Fruit fly (Drosophila melanogaster): Measurements from ENCODE around the gene Efa6.

Efa6 gene

dm6 chr3R:22587419-22587963, at the start of gene Efa6 (continued):
- TF ChIP-seq ac (GFP tag; optimal IDR thresholded peaks at IDR 0.05), result no peak
- peak; percentile 23 for TF ChIP-seq CG7928 (GFP tag; optimal IDR thresholded peaks at IDR 0.05)
- TF ChIP-seq CG9609 (GFP tag; optimal IDR thresholded peaks at IDR 0.05), result peak; percentile 52
- TF ChIP-seq lab (GFP tag; optimal IDR thresholded peaks at IDR 0.05), result peak; percentile 58
- TF ChIP-seq NFAT (GFP tag; IDR thresholded peaks at IDR 0.05), result no peak
- TF ChIP-seq Dad (GFP tag; optimal IDR thresholded peaks at IDR 0.05), result peak; percentile 14
- TF ChIP-seq CG4328 (GFP tag; optimal IDR thresholded peaks at IDR 0.05), result no peak
- peak; percentile 21 for TF ChIP-seq CG7556 (GFP tag; optimal IDR thresholded peaks at IDR 0.05)
- no peak for TF ChIP-seq CG1529 (GFP tag; optimal IDR thresholded peaks at IDR 0.05)
- no peak for TF ChIP-seq CG2889 (GFP tag; IDR thresholded peaks at IDR 0.05)
- TF ChIP-seq CG8089 (GFP tag; optimal IDR thresholded peaks at IDR 0.05), result no peak
- TF ChIP-seq slbo (GFP tag; IDR thresholded peaks at IDR 0.05), result peak; percentile 53
- TF ChIP-seq fd3F (GFP tag; optimal IDR thresholded peaks at IDR 0.05), result peak; percentile 30
- peak in 1 of 2 experiments; percentile 14 for TF ChIP-seq chif (GFP tag; optimal IDR thresholded peaks at IDR 0.05)
- TF ChIP-seq CG17568 (GFP tag; optimal IDR thresholded peaks at IDR 0.05), result no peak
- no peak for TF ChIP-seq Optix (GFP tag; IDR thresholded peaks at IDR 0.05)
- peak; percentile 65 for TF ChIP-seq CG34376 (GFP tag; optimal IDR thresholded peaks at IDR 0.05)
- peak; percentile 34 for TF ChIP-seq CG13123 (GFP tag; optimal IDR thresholded peaks at IDR 0.05)
- peak; percentile 54 for TF ChIP-seq tin (GFP tag; optimal IDR thresholded peaks at IDR 0.05)
- TF ChIP-seq CTCF (GFP tag; optimal IDR thresholded peaks at IDR 0.05), result peak; percentile 22
- TF ChIP-seq az2 (GFP tag; optimal IDR thresholded peaks at IDR 0.05), result peak; percentile 26
- TF ChIP-seq org-1 (GFP tag; optimal IDR thresholded peaks at IDR 0.05), result no peak
- no peak for TF ChIP-seq Hr78 (GFP tag; optimal IDR thresholded peaks at IDR 0.05)
- no peak for TF ChIP-seq CG11696 (GFP tag; IDR thresholded peaks at IDR 0.05)
- TF ChIP-seq crc (GFP tag; optimal IDR thresholded peaks at IDR 0.05), result no peak
- TF ChIP-seq CG12219 (GFP tag; optimal IDR thresholded peaks at IDR 0.05), result no peak
- peak; percentile 54 for TF ChIP-seq MBD-R2 (GFP tag; IDR thresholded peaks at IDR 0.05)
- TF ChIP-seq Mad (GFP tag; optimal IDR thresholded peaks at IDR 0.05), result no peak
- no peak for TF ChIP-seq oc (tag; optimal IDR thresholded peaks at IDR 0.05)
- no peak for TF ChIP-seq CG11398 (GFP tag; optimal IDR thresholded peaks at IDR 0.05)
- TF ChIP-seq CG4730 (GFP tag; IDR thresholded peaks at IDR 0.05), result no peak
- TF ChIP-seq lov (optimal IDR thresholded peaks at IDR 0.05), result no peak
- no peak for TF ChIP-seq lov (GFP tag; IDR thresholded peaks at IDR 0.05)
- no peak for TF ChIP-seq salm (tag; optimal IDR thresholded peaks at IDR 0.05)
- TF ChIP-seq Dref (GFP tag; IDR thresholded peaks at IDR 0.05), result peak; percentile 75
- TF ChIP-seq CG14965 (GFP tag; optimal IDR thresholded peaks at IDR 0.05; ENCODE audit: borderline replicate concordance), result no peak
- TF ChIP-seq Sox102F (GFP tag; optimal IDR thresholded peaks at IDR 0.05), result no peak
- peak; percentile 85 for TF ChIP-seq CG7963 (GFP tag; IDR thresholded peaks at IDR 0.05; ENCODE audit: partially characterized antibody)
- TF ChIP-seq CG7271 (tag; optimal IDR thresholded peaks at IDR 0.05), result no peak
- no peak for TF ChIP-seq da (GFP tag; optimal IDR thresholded peaks at IDR 0.05)
- no peak for TF ChIP-seq HHEX (GFP tag; optimal IDR thresholded peaks at IDR 0.05)
- TF ChIP-seq CG10274 (GFP tag; optimal IDR thresholded peaks at IDR 0.05), result no peak
- TF ChIP-seq CG15514 (GFP tag; optimal IDR thresholded peaks at IDR 0.05), result peak; percentile 94
- TF ChIP-seq CG12071 (GFP tag; optimal IDR thresholded peaks at IDR 0.05), result no peak
- TF ChIP-seq nau (GFP tag; optimal IDR thresholded peaks at IDR 0.05), result no peak
- TF ChIP-seq Spps (tag; optimal IDR thresholded peaks at IDR 0.05), result no peak
- TF ChIP-seq H15 (GFP tag; IDR thresholded peaks at IDR 0.05), result no peak
- TF ChIP-seq Scr (GFP tag; IDR thresholded peaks at IDR 0.05; ENCODE audit: partially characterized antibody), result peak; percentile 97
- peak; percentile 55; the same call in 1 of the 2 replicates for TF ChIP-seq CG42726 (GFP tag; IDR thresholded peaks at IDR 0.05; ENCODE audit: partially characterized antibody)
- no peak for TF ChIP-seq croc (GFP tag; conservative IDR thresholded peaks at IDR 0.05)
- no peak for TF ChIP-seq tio (GFP tag; optimal IDR thresholded peaks at IDR 0.05)
